Worm (Caenorhabditis elegans) whole organism, L2 larva: ENCODE results near the gene cutc-1.
A peak's percentile ranks its signal among the peaks of the same experiment; 100 is the strongest.

Experiments used
- C34F6.9 ChIP-seq: fragments of 150-350 bp; optimal IDR thresholded peaks from 2 replicates; lab custom pipeline; 2014; ENCODE audit warnings: missing biosample characterization, missing genetic modification characterization
- F13H6.1 ChIP-seq: sonication (generic microtip); optimal IDR thresholded peaks from 2 replicates; lab custom pipeline; 2016; ENCODE audit warnings: missing genetic modification characterization, missing compliant biosample characterization
- R02D3.7 ChIP-seq: fragments of 150-350 bp; optimal IDR thresholded peaks from 2 replicates; lab custom pipeline; 2014; ENCODE audit warnings: missing biosample characterization, missing genetic modification characterization
- Y55F3AM.14 ChIP-seq: fragments of 200-800 bp; sonication (Bioruptor generic); optimal IDR thresholded peaks from 2 replicates; lab custom pipeline; 2018; ENCODE audit warnings: mild to moderate bottlenecking, missing genetic modification characterization, missing compliant biosample characterization
- alr-1 ChIP-seq: fragments of 150-350 bp; optimal IDR thresholded peaks from 2 replicates; lab custom pipeline; 2014; ENCODE audit warnings: missing biosample characterization, missing genetic modification characterization
- aly-2 ChIP-seq: fragments of 150-350 bp; optimal IDR thresholded peaks from 2 replicates; lab custom pipeline; 2014; ENCODE audit warnings: missing biosample characterization, missing genetic modification characterization
- blmp-1 ChIP-seq: sonication (generic microtip); optimal IDR thresholded peaks from 2 replicates; lab custom pipeline; 2017; ENCODE audit warnings: missing genetic modification characterization, mild to moderate bottlenecking, missing compliant biosample characterization, antibody characterized with exemption, moderate library complexity; ENCODE audit not compliant: insufficient read depth
- ceh-82 ChIP-seq: fragments of 150-350 bp; optimal IDR thresholded peaks from 2 replicates; lab custom pipeline; 2014; ENCODE audit warnings: missing biosample characterization, missing genetic modification characterization
- crh-2 ChIP-seq: sonication (generic microtip); optimal IDR thresholded peaks from 2 replicates; lab custom pipeline; 2017; ENCODE audit warnings: missing biosample characterization, missing genetic modification characterization
- egl-27 ChIP-seq: sonication (generic microtip); optimal IDR thresholded peaks from 3 replicates; lab custom pipeline; 2017; ENCODE audit warnings: missing biosample characterization, missing genetic modification reagents, missing genetic modification characterization
- elt-1 ChIP-seq: fragments of 150-350 bp; optimal IDR thresholded peaks from 2 replicates; lab custom pipeline; 2014; ENCODE audit warnings: missing biosample characterization, missing genetic modification characterization
- elt-3 ChIP-seq: sonication (generic microtip); optimal IDR thresholded peaks from 2 replicates; lab custom pipeline; 2017; ENCODE audit warnings: missing biosample characterization, missing genetic modification characterization
- fos-1 ChIP-seq: fragments of 150-350 bp; optimal IDR thresholded peaks from 2 replicates; lab custom pipeline; 2014; ENCODE audit warnings: missing biosample characterization, missing genetic modification characterization
- gmeb-1 ChIP-seq: fragments of 150-350 bp; optimal IDR thresholded peaks from 2 replicates; lab custom pipeline; 2014; ENCODE audit warnings: missing biosample characterization, missing genetic modification characterization
- lin-11 ChIP-seq: fragments of 150-350 bp; sonication (generic microtip); optimal IDR thresholded peaks from 2 replicates; lab custom pipeline; 2014; ENCODE audit warnings: missing biosample characterization, missing genetic modification characterization, inconsistent platforms, mixed read lengths
- lin-13 ChIP-seq: fragments of 150-350 bp; optimal IDR thresholded peaks from 2 replicates; lab custom pipeline; 2014; ENCODE audit warnings: missing biosample characterization, missing genetic modification reagents, missing genetic modification characterization
- lsy-2 ChIP-seq, 2 experiments: fragments of 150-350 bp in 1 of 2; sonication (generic microtip) in 1 of 2; optimal IDR thresholded peaks; 2 replicates each; lab custom pipeline; 2014 to 2017; ENCODE audit warnings: missing biosample characterization in 2 of 2, missing genetic modification characterization in 2 of 2
- mab-5 ChIP-seq: fragments of 150-350 bp; optimal IDR thresholded peaks from 2 replicates; lab custom pipeline; 2014; ENCODE audit warnings: missing biosample characterization, missing genetic modification characterization
- mbf-1 ChIP-seq: sonication (generic microtip); optimal IDR thresholded peaks from 2 replicates; lab custom pipeline; 2017; ENCODE audit warnings: missing biosample characterization, missing genetic modification characterization
- mdl-1 ChIP-seq, 2 experiments: fragments of 150-350 bp in 1 of 2; sonication (generic microtip) in 1 of 2; optimal IDR thresholded peaks; 2 replicates each; lab custom pipeline; 2017; ENCODE audit warnings: missing biosample characterization in 2 of 2, missing genetic modification characterization in 2 of 2
- nhr-12 ChIP-seq: fragments of 150-350 bp; optimal IDR thresholded peaks from 2 replicates; lab custom pipeline; 2014; ENCODE audit warnings: missing biosample characterization, missing genetic modification characterization
- nhr-129 ChIP-seq: fragments of 150-350 bp; optimal IDR thresholded peaks from 2 replicates; lab custom pipeline; 2014; ENCODE audit warnings: missing biosample characterization, missing genetic modification characterization
- nhr-21 ChIP-seq: fragments of 150-350 bp; optimal IDR thresholded peaks from 2 replicates; lab custom pipeline; 2014; ENCODE audit warnings: missing biosample characterization, missing genetic modification characterization
- nhr-237 ChIP-seq: fragments of 150-350 bp; optimal IDR thresholded peaks from 2 replicates; lab custom pipeline; 2014; ENCODE audit warnings: missing biosample characterization, missing genetic modification characterization
- nhr-25 ChIP-seq: fragments of 150-350 bp; sonication (generic microtip); optimal IDR thresholded peaks from 3 replicates; lab custom pipeline; 2014; ENCODE audit warnings: missing biosample characterization, missing genetic modification characterization
- nhr-6 ChIP-seq: fragments of 150-350 bp; optimal IDR thresholded peaks from 2 replicates; lab custom pipeline; 2014; ENCODE audit warnings: missing biosample characterization, missing genetic modification characterization
- peb-1 ChIP-seq: fragments of 150-350 bp; optimal IDR thresholded peaks from 2 replicates; lab custom pipeline; 2014; ENCODE audit warnings: missing biosample characterization, missing genetic modification characterization
- sem-4 ChIP-seq: fragments of 150-350 bp; optimal IDR thresholded peaks from 2 replicates; lab custom pipeline; 2014; ENCODE audit warnings: missing biosample characterization, missing genetic modification reagents, missing genetic modification characterization
- skn-1 ChIP-seq: sonication (generic microtip); optimal IDR thresholded peaks from 2 replicates; lab custom pipeline; 2017; ENCODE audit warnings: missing biosample characterization, missing genetic modification characterization
- sma-3 ChIP-seq: sonication (generic microtip); optimal IDR thresholded peaks from 2 replicates; lab custom pipeline; 2016; ENCODE audit warnings: missing genetic modification reagents, missing genetic modification characterization, missing compliant biosample characterization
- sma-9 ChIP-seq, 2 experiments: fragments of 150-350 bp in 1 of 2; sonication (generic microtip) in 1 of 2; optimal IDR thresholded peaks; 2 replicates each; lab custom pipeline; 2014 to 2016; ENCODE audit warnings: missing genetic modification characterization in 2 of 2, mild to moderate bottlenecking in 1 of 2, missing biosample characterization in 1 of 2, missing compliant biosample characterization in 1 of 2, missing genetic modification reagents in 1 of 2, moderate library complexity in 1 of 2
- unc-55 ChIP-seq: fragments of 150-350 bp; sonication (generic microtip); optimal IDR thresholded peaks from 3 replicates; lab custom pipeline; 2014; ENCODE audit warnings: missing biosample characterization, missing genetic modification reagents, missing genetic modification characterization
- unc-62 ChIP-seq: fragments of 150-350 bp; optimal IDR thresholded peaks from 2 replicates; lab custom pipeline; 2014; ENCODE audit warnings: missing biosample characterization, missing genetic modification reagents, missing genetic modification characterization
- ztf-11 ChIP-seq: sonication (generic microtip); optimal IDR thresholded peaks from 2 replicates; lab custom pipeline; 2017; ENCODE audit warnings: missing biosample characterization, missing genetic modification characterization
- ztf-4 ChIP-seq: fragments of 150-350 bp; optimal IDR thresholded peaks from 2 replicates; lab custom pipeline; 2014; ENCODE audit warnings: missing biosample characterization, missing genetic modification characterization

The cutc-1 gene

ce11 chrIII:8432143-8432542, 28.7 kb upstream of the cutc-1 start, which contains the start of gene ZK1236.5:
Gene ZK1236.5 (minus strand): TSS chrIII:8432214.
- TF ChIP-seq unc-62 = no peak
- peak; percentile 58 for TF ChIP-seq C34F6.9 (tag; lab: Kevin White, UChicago)
- TF ChIP-seq lin-13 = peak; percentile 22
- TF ChIP-seq gmeb-1 (tag; lab: Kevin White, UChicago) = peak; percentile 30
- peak; percentile 17 for TF ChIP-seq nhr-129 (tag; lab: Kevin White, UChicago)
- TF ChIP-seq lsy-2 (tag; optimal IDR thresholded peaks at IDR 0.05; lab: Kevin White, UChicago) = peak; percentile 3 to 72
- TF ChIP-seq ztf-11 (tag; lab: Kevin White, UChicago) = no peak
- TF ChIP-seq unc-55 (GFP tag; lab: Kevin White, UChicago) = peak; percentile 40
- peak; percentile 9 for TF ChIP-seq nhr-25 (tag; lab: Kevin White, UChicago)
- no peak for TF ChIP-seq sma-9 (GFP tag; optimal IDR thresholded peaks at IDR 0.05; lab: Kevin White, UChicago)
- TF ChIP-seq sma-9 (tag; optimal IDR thresholded peaks at IDR 0.05; lab: Kevin White, UChicago) = no peak
- TF ChIP-seq sma-3 (GFP tag; lab: Kevin White, UChicago) = peak; percentile 3
- peak; percentile 90 for TF ChIP-seq R02D3.7 (tag; lab: Kevin White, UChicago)
- TF ChIP-seq Y55F3AM.14 (GFP tag; lab: Kevin White, UChicago) = no peak
- peak; percentile 12 for TF ChIP-seq crh-2

ce11 chrIII:8429497-8429896, 26.1 kb upstream of the cutc-1 start:
- TF ChIP-seq unc-62 (no peak), lin-11 (tag; lab: Kevin White, UChicago) (no peak), nhr-237 (tag; lab: Kevin White, UChicago) (no peak), sma-9 (GFP tag; optimal IDR thresholded peaks at IDR 0.05; lab: Kevin White, UChicago) (no peak), sma-9 (tag; optimal IDR thresholded peaks at IDR 0.05; lab: Kevin White, UChicago) (no peak), mdl-1 (tag; optimal IDR thresholded peaks at IDR 0.05; lab: Kevin White, UChicago) (no peak), egl-27 (tag; lab: Kevin White, UChicago) (no peak)

- TF ChIP-seq nhr-21 (tag; lab: Kevin White, UChicago) (no peak), lsy-2 (tag; optimal IDR thresholded peaks at IDR 0.05; lab: Kevin White, UChicago) (peak in 1 of 2 experiments; percentile 18), elt-1 (tag; lab: Kevin White, UChicago) (no peak), crh-2 (no peak), F13H6.1 (tag; lab: Kevin White, UChicago) (no peak), unc-55 (GFP tag; lab: Kevin White, UChicago) (peak; percentile 30)
Observed at ce11 chrIII:8429035-8429434, 25.6 kb upstream of the cutc-1 start, which contains the start of gene ZK1236.1. Gene ZK1236.1 (plus strand): TSS chrIII:8429297.

- TF ChIP-seq blmp-1 (tag; lab: Kevin White, UChicago) = peak; percentile 66
- TF ChIP-seq unc-55 (GFP tag; lab: Kevin White, UChicago) = peak; percentile 32
- no peak for TF ChIP-seq peb-1 (tag; lab: Kevin White, UChicago)
- peak; percentile 7 for TF ChIP-seq nhr-6 (tag; lab: Kevin White, UChicago)
- peak; percentile 14 for TF ChIP-seq C34F6.9 (tag; lab: Kevin White, UChicago)
- TF ChIP-seq crh-2 = peak; percentile 14
- no peak for TF ChIP-seq lin-13
- TF ChIP-seq mbf-1 (tag; lab: Kevin White, UChicago) = no peak
- peak in 1 of 2 experiments; percentile 55 for TF ChIP-seq lsy-2 (tag; optimal IDR thresholded peaks at IDR 0.05; lab: Kevin White, UChicago)
Observed at ce11 chrIII:8426271-8426670, 22.9 kb upstream of the cutc-1 start, which contains the start of gene cec-1. Gene cec-1 (plus strand): TSS chrIII:8426333.

- peak; percentile 49 for TF ChIP-seq nhr-21 (tag; lab: Kevin White, UChicago)
- TF ChIP-seq peb-1 (tag; lab: Kevin White, UChicago) = no peak
- peak; percentile 60 for TF ChIP-seq gmeb-1 (tag; lab: Kevin White, UChicago)
- TF ChIP-seq ceh-82 = no peak
- TF ChIP-seq ztf-4 (tag; lab: Kevin White, UChicago) = no peak
- peak; percentile 56 for TF ChIP-seq unc-55 (GFP tag; lab: Kevin White, UChicago)
- no peak for TF ChIP-seq elt-3
- TF ChIP-seq blmp-1 (tag; lab: Kevin White, UChicago) = peak; percentile 55
- peak; percentile 74 for TF ChIP-seq nhr-25 (tag; lab: Kevin White, UChicago)
- peak; percentile 36 for TF ChIP-seq sma-9 (GFP tag; optimal IDR thresholded peaks at IDR 0.05; lab: Kevin White, UChicago)
- TF ChIP-seq sma-9 (tag; optimal IDR thresholded peaks at IDR 0.05; lab: Kevin White, UChicago) = no peak
- peak; percentile 5 for TF ChIP-seq skn-1
- TF ChIP-seq C34F6.9 (tag; lab: Kevin White, UChicago) = peak; percentile 79
- peak; percentile 82 for TF ChIP-seq nhr-129 (tag; lab: Kevin White, UChicago)
- TF ChIP-seq F13H6.1 (tag; lab: Kevin White, UChicago) = peak; percentile 76
- TF ChIP-seq crh-2 = peak; percentile 93
- TF ChIP-seq Y55F3AM.14 (GFP tag; lab: Kevin White, UChicago) = no peak
- no peak for TF ChIP-seq nhr-12
- TF ChIP-seq mab-5 (tag; lab: Kevin White, UChicago) = no peak
- peak; percentile 59 for TF ChIP-seq fos-1
- peak; percentile 52 for TF ChIP-seq sma-3 (GFP tag; lab: Kevin White, UChicago)
- TF ChIP-seq aly-2 (tag; lab: Kevin White, UChicago) = no peak
- TF ChIP-seq mdl-1 (tag; optimal IDR thresholded peaks at IDR 0.05; lab: Kevin White, UChicago) = peak in 1 of 2 experiments; percentile 13
- no peak for TF ChIP-seq alr-1 (tag; lab: Kevin White, UChicago)
- TF ChIP-seq lin-11 (tag; lab: Kevin White, UChicago) = peak; percentile 47
- peak; percentile 53 to 83 for TF ChIP-seq lsy-2 (tag; optimal IDR thresholded peaks at IDR 0.05; lab: Kevin White, UChicago)
- TF ChIP-seq sem-4 = no peak
Observed at ce11 chrIII:8425076-8425475, 21.7 kb upstream of the cutc-1 start.
